Worm (Caenorhabditis elegans): Measurements from ENCODE around the gene srbc-78.

srbc-78 gene

DNA sequence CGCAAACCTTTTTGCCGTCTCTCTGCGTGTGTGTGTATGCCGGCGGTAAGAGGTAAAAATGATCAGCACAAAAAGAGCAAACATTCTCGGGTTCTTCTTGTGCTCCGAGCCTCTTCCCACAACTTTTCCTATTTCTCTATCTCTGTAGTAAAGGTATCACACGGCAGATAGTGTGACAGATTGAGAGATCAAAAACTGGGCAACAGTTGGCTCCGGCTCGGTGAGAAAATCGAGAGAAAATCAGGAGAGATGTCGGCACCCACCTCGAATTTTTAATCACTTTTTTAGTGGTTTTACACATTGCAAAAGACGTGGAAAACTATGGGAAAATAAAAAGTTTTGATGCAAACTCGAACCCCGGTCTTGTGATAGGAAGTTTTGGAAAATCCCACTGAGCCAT, 37.2 kb downstream of the srbc-78 start:
- TF ChIP-seq unc-120 (tag; optimal IDR thresholded peaks at IDR 0.05; ENCODE audit: poor library complexity, severe bottlenecking) (peak; percentile 56), hlh-1 (tag; optimal IDR thresholded peaks at IDR 0.05) (peak; percentile 96), lin-32 (GFP tag; optimal IDR thresholded peaks at IDR 0.05) (no peak), nhr-12 (tag; optimal IDR thresholded peaks at IDR 0.05) (no peak), lsy-2 (tag; optimal IDR thresholded peaks at IDR 0.05) (no peak), sptf-1 (tag; optimal IDR thresholded peaks at IDR 0.05) (no peak), snpc-4 (tag; optimal IDR thresholded peaks at IDR 0.05) (no peak), unc-62 (GFP tag; optimal IDR thresholded peaks at IDR 0.05) (peak; percentile 11), blmp-1 (tag; optimal IDR thresholded peaks at IDR 0.05) (no peak)

DNA sequence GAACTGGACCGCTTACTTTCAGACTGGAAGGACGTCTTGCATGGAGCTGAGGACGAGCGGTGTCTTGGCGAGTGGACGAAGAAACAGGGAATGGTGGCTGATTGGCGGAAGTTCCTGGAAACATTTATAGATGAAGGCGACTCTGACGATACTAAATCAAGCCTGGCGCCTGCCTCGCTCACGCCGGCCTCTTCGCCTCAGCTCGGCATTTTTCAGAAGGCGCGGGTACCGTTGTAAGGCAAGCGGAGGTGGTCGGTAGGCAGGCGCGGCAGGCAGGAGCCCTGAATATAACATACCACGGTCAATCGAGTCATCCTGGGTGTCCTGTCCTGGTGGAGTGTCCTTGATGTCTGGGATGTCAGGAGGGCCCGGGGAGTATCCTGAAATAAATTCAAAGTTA, 43.1 kb downstream of the srbc-78 start:
- TF ChIP-seq sem-2 (GFP tag; optimal IDR thresholded peaks at IDR 0.05) (no peak), elt-3 (tag; optimal IDR thresholded peaks at IDR 0.05) (no peak), lin-32 (GFP tag; optimal IDR thresholded peaks at IDR 0.05) (no peak), ztf-11 (tag; optimal IDR thresholded peaks at IDR 0.05) (no peak), mab-5 (tag; optimal IDR thresholded peaks at IDR 0.05) (no peak), sptf-1 (tag; optimal IDR thresholded peaks at IDR 0.05) (no peak), unc-39 (tag; optimal IDR thresholded peaks at IDR 0.05) (no peak), tbx-8 (GFP tag; optimal IDR thresholded peaks at IDR 0.05) (no peak), elt-1 (tag; optimal IDR thresholded peaks at IDR 0.05; ENCODE audit: borderline replicate concordance, insufficient read depth) (no peak), bed-3 (GFP tag; optimal IDR thresholded peaks at IDR 0.05) (no peak), lin-13 (tag; optimal IDR thresholded peaks at IDR 0.05) (no peak), hlh-1 (tag; optimal IDR thresholded peaks at IDR 0.05) (no peak), nhr-28 (tag; optimal IDR thresholded peaks at IDR 0.05) (no peak), mls-2 (tag; optimal IDR thresholded peaks at IDR 0.05) (no peak), ceh-39 (tag; optimal IDR thresholded peaks at IDR 0.05) (no peak), nhr-237 (tag; optimal IDR thresholded peaks at IDR 0.05) (no peak), drap-1 (GFP tag; optimal IDR thresholded peaks at IDR 0.05) (no peak)

All from whole organism, mixed stage, embryonic.